Worm (Caenorhabditis elegans): ENCODE data around the gene ZK938.11.

DNA sequence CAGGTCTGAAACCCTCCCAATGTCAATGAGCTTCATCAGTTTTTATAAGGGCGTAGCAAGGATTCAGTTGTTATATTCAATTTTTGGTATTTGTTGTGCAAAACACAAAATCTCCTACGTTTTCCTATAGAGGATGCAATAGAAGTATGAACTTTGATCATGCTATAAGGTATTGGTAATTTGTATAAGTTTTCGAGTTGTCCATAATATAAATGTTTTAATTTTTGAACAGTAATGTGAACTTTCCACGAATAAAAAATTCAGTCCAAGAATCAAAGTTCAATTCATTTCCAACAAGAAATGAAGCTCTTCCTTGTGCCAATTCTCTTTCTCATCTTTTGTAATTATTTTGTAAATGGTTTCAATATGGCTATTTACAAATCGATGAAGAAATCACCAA is 9.2 kb downstream of the ZK938.11 start, which contains the start of gene ZK938.12:
- no peak for TF ChIP-seq unc-62 (GFP tag; optimal IDR thresholded peaks at IDR 0.05)
- TF ChIP-seq nhr-12 (tag; optimal IDR thresholded peaks at IDR 0.05) = no peak
- TF ChIP-seq nhr-28 (tag; optimal IDR thresholded peaks at IDR 0.05) = no peak
- TF ChIP-seq skn-1 (tag; optimal IDR thresholded peaks at IDR 0.05) = no peak
- no peak for TF ChIP-seq aly-2 (tag; optimal IDR thresholded peaks at IDR 0.05)
